Fruit fly (Drosophila melanogaster): Measurements from ENCODE around the gene tho2.

DNA sequence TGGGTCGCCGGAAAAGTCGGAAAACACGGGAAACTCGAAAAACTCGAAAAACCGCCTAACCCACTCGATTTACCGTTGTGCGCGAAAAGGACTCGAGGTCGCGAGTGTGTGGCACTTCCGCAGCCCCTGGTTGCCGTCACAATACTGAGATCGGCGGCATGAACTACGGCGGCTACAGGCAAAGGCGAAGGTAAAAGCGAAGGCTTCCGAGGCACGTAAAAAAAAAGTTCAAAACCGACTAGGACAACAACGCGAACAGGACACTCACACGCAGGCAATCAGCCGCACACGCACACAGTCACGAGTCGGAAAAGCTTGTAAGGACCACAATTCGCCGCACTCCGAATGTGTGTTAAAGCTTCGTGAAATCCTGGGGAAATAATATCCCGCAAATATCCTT lies 35.2 kb downstream of the tho2 start, which contains the start of gene dpr3:
- TF ChIP-seq usp (GFP tag; optimal IDR thresholded peaks at IDR 0.05) = no peak
- no peak for TF ChIP-seq pan (optimal IDR thresholded peaks at IDR 0.05)

All from whole organism.